Worm (Caenorhabditis elegans): ENCODE measurements around the gene W09D6.1.

The W09D6.1 gene

ce11 chrIII:11040606-11041005 lies 28.0 kb upstream of the W09D6.1 start:
- TF ChIP-seq flt-1 (GFP tag; IDR thresholded peaks at IDR 0.05): no peak
- no peak for TF ChIP-seq ref-1 (GFP tag; conservative IDR thresholded peaks at IDR 0.05)
- TF ChIP-seq klf-2 (GFP tag; conservative IDR thresholded peaks at IDR 0.05): no peak
- TF ChIP-seq T22C8.4 (GFP tag; IDR thresholded peaks at IDR 0.05): no peak
- no peak for TF ChIP-seq ztf-23 (GFP tag; IDR thresholded peaks at IDR 0.05)
- TF ChIP-seq tab-1 (GFP tag; IDR thresholded peaks at IDR 0.05): no peak
- TF ChIP-seq cog-1 (tag; optimal IDR thresholded peaks at IDR 0.05): no peak
- no peak for TF ChIP-seq med-1 (GFP tag; optimal IDR thresholded peaks at IDR 0.05; ENCODE audit: insufficient read depth)
- TF ChIP-seq ztf-29 (GFP tag; IDR thresholded peaks at IDR 0.05): no peak

ce11 chrIII:11045196-11045595 lies 23.5 kb upstream of the W09D6.1 start:
- TF ChIP-seq tab-1 (GFP tag; IDR thresholded peaks at IDR 0.05) (no peak), ztf-23 (GFP tag; IDR thresholded peaks at IDR 0.05) (no peak), cog-1 (tag; optimal IDR thresholded peaks at IDR 0.05) (no peak), flt-1 (GFP tag; IDR thresholded peaks at IDR 0.05) (no peak), T22C8.4 (GFP tag; IDR thresholded peaks at IDR 0.05) (no peak), ztf-29 (GFP tag; IDR thresholded peaks at IDR 0.05) (no peak), med-1 (GFP tag; optimal IDR thresholded peaks at IDR 0.05; ENCODE audit: insufficient read depth) (no peak), ref-1 (GFP tag; conservative IDR thresholded peaks at IDR 0.05) (no peak), klf-2 (GFP tag; conservative IDR thresholded peaks at IDR 0.05) (no peak)

- no peak for TF ChIP-seq flt-1 (GFP tag; IDR thresholded peaks at IDR 0.05)
- no peak for TF ChIP-seq tab-1 (GFP tag; IDR thresholded peaks at IDR 0.05)
- TF ChIP-seq T22C8.4 (GFP tag; IDR thresholded peaks at IDR 0.05): no peak
Observed at ce11 chrIII:11046549-11046948, 22.1 kb upstream of the W09D6.1 start.

- TF ChIP-seq med-1 (GFP tag; optimal IDR thresholded peaks at IDR 0.05; ENCODE audit: insufficient read depth): no peak
- TF ChIP-seq flt-1 (GFP tag; IDR thresholded peaks at IDR 0.05): no peak
- no peak for TF ChIP-seq ztf-29 (GFP tag; IDR thresholded peaks at IDR 0.05)
- TF ChIP-seq tab-1 (GFP tag; IDR thresholded peaks at IDR 0.05): no peak
- TF ChIP-seq klf-2 (GFP tag; conservative IDR thresholded peaks at IDR 0.05): no peak
- no peak for TF ChIP-seq ztf-23 (GFP tag; IDR thresholded peaks at IDR 0.05)
- no peak for TF ChIP-seq cog-1 (tag; optimal IDR thresholded peaks at IDR 0.05)
- TF ChIP-seq T22C8.4 (GFP tag; IDR thresholded peaks at IDR 0.05): no peak
- no peak for TF ChIP-seq ref-1 (GFP tag; conservative IDR thresholded peaks at IDR 0.05)
Observed at ce11 chrIII:11050658-11051118, 18.0 kb upstream of the W09D6.1 start.

ce11 chrIII:11053603-11054002 lies 15.1 kb upstream of the W09D6.1 start:
- TF ChIP-seq ref-1 (GFP tag; conservative IDR thresholded peaks at IDR 0.05) (no peak), cog-1 (tag; optimal IDR thresholded peaks at IDR 0.05) (no peak), klf-2 (GFP tag; conservative IDR thresholded peaks at IDR 0.05) (no peak), tab-1 (GFP tag; IDR thresholded peaks at IDR 0.05) (no peak), ztf-23 (GFP tag; IDR thresholded peaks at IDR 0.05) (no peak), ztf-29 (GFP tag; IDR thresholded peaks at IDR 0.05) (no peak), T22C8.4 (GFP tag; IDR thresholded peaks at IDR 0.05) (no peak), flt-1 (GFP tag; IDR thresholded peaks at IDR 0.05) (no peak), med-1 (GFP tag; optimal IDR thresholded peaks at IDR 0.05; ENCODE audit: insufficient read depth) (no peak)

ce11 chrIII:11054032-11054431 lies 14.6 kb upstream of the W09D6.1 start:
- TF ChIP-seq ref-1 (GFP tag; conservative IDR thresholded peaks at IDR 0.05) (no peak), med-1 (GFP tag; optimal IDR thresholded peaks at IDR 0.05; ENCODE audit: insufficient read depth) (no peak)

- no peak for TF ChIP-seq ref-1 (GFP tag; conservative IDR thresholded peaks at IDR 0.05)
- TF ChIP-seq T22C8.4 (GFP tag; IDR thresholded peaks at IDR 0.05): no peak
- TF ChIP-seq flt-1 (GFP tag; IDR thresholded peaks at IDR 0.05): no peak
- no peak for TF ChIP-seq klf-2 (GFP tag; conservative IDR thresholded peaks at IDR 0.05)
- no peak for TF ChIP-seq tab-1 (GFP tag; IDR thresholded peaks at IDR 0.05)
- TF ChIP-seq cog-1 (tag; optimal IDR thresholded peaks at IDR 0.05): no peak
- TF ChIP-seq ztf-23 (GFP tag; IDR thresholded peaks at IDR 0.05): no peak
- TF ChIP-seq med-1 (GFP tag; optimal IDR thresholded peaks at IDR 0.05; ENCODE audit: insufficient read depth): no peak
Observed at ce11 chrIII:11054532-11055265, 14.0 kb upstream of the W09D6.1 start.

- TF ChIP-seq ztf-29 (GFP tag; IDR thresholded peaks at IDR 0.05) (no peak), klf-2 (GFP tag; conservative IDR thresholded peaks at IDR 0.05) (no peak), cog-1 (tag; optimal IDR thresholded peaks at IDR 0.05) (no peak), flt-1 (GFP tag; IDR thresholded peaks at IDR 0.05) (no peak), tab-1 (GFP tag; IDR thresholded peaks at IDR 0.05) (no peak), ref-1 (GFP tag; conservative IDR thresholded peaks at IDR 0.05) (no peak), ztf-23 (GFP tag; IDR thresholded peaks at IDR 0.05) (no peak), T22C8.4 (GFP tag; IDR thresholded peaks at IDR 0.05) (no peak), med-1 (GFP tag; optimal IDR thresholded peaks at IDR 0.05; ENCODE audit: insufficient read depth) (no peak)
Observed at ce11 chrIII:11059775-11060174, 8.9 kb upstream of the W09D6.1 start.

- TF ChIP-seq klf-2 (GFP tag; conservative IDR thresholded peaks at IDR 0.05): no peak
- no peak for TF ChIP-seq ztf-29 (GFP tag; IDR thresholded peaks at IDR 0.05)
- TF ChIP-seq tab-1 (GFP tag; IDR thresholded peaks at IDR 0.05): no peak
- TF ChIP-seq T22C8.4 (GFP tag; IDR thresholded peaks at IDR 0.05): no peak
- no peak for TF ChIP-seq cog-1 (tag; optimal IDR thresholded peaks at IDR 0.05)
- no peak for TF ChIP-seq med-1 (GFP tag; optimal IDR thresholded peaks at IDR 0.05; ENCODE audit: insufficient read depth)
- TF ChIP-seq ref-1 (GFP tag; conservative IDR thresholded peaks at IDR 0.05): no peak
- no peak for TF ChIP-seq flt-1 (GFP tag; IDR thresholded peaks at IDR 0.05)
- no peak for TF ChIP-seq ztf-23 (GFP tag; IDR thresholded peaks at IDR 0.05)
Observed at ce11 chrIII:11063259-11063658, 5.4 kb upstream of the W09D6.1 start, which contains the start of gene rsa-2. TSS of gene rsa-2 (plus strand) at chrIII:11063479.

ce11 chrIII:11064576-11064975 lies 4.1 kb upstream of the W09D6.1 start:
- TF ChIP-seq T22C8.4 (GFP tag; IDR thresholded peaks at IDR 0.05) (no peak), ref-1 (GFP tag; conservative IDR thresholded peaks at IDR 0.05) (no peak), flt-1 (GFP tag; IDR thresholded peaks at IDR 0.05) (no peak), tab-1 (GFP tag; IDR thresholded peaks at IDR 0.05) (no peak)
